Worm (Caenorhabditis elegans) whole organism, midembryonic: ENCODE data around the gene F42A10.6.

Experiments
- flt-1 ChIP-seq: fragments of 200-800 bp; sonication (Bioruptor generic); IDR thresholded peaks from 2 replicates; pipeline ENCODE4 v1.3.6; 2022; ENCODE audit warnings: missing genetic modification characterization, missing compliant biosample characterization
- med-1 ChIP-seq: sonication (generic microtip); optimal IDR thresholded peaks from 2 replicates; lab custom pipeline; 2017; ENCODE audit warnings: missing genetic modification characterization, mild to moderate bottlenecking, missing compliant biosample characterization, antibody characterized with exemption, missing genetic modification reagents; ENCODE audit not compliant: insufficient read depth
- tab-1 ChIP-seq: fragments of 200-800 bp; sonication (Bioruptor generic); IDR thresholded peaks from 2 replicates; pipeline ENCODE4 v1.3.6; 2022; ENCODE audit warnings: missing genetic modification characterization, missing compliant biosample characterization

DNA sequence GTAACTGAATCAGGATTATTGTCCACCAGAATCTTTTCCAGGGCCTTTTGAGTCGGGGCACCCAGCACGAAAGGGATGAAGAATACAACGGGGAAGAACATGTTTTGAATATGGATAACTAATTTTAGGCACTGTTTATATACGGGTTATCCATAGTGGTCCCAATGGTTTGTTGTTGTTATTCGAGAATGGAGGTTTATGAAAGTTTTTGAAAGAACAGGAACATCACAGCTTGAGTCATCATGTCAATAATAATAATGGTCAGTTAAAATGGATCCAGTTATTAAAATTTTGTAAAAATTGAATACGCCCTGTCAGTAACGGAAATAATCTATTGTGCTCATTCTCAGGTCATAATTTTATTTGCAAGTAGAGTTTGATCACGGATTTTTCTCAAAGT, 6.5 kb upstream of the F42A10.6 start, which contains the start of gene nas-28:
- TF ChIP-seq tab-1 (GFP tag; lab: Robert Waterston, UW) (no peak), med-1 (no peak), flt-1 (GFP tag; lab: Robert Waterston, UW) (no peak)
